Fruit fly (Drosophila melanogaster) whole organism, embryonic: Measurements from ENCODE around the gene Nct.

Experiments used
- Lhr ChIP-seq: fragments of 200-800 bp; sonication (Bioruptor generic); optimal IDR thresholded peaks from 3 replicates; lab custom pipeline; 2017; ENCODE audit warnings: mild to moderate bottlenecking, missing biosample characterization, missing genetic modification reagents, missing genetic modification characterization
- bbx ChIP-seq: fragments of 200-800 bp; sonication (Bioruptor generic); IDR thresholded peaks from 2 replicates; pipeline ENCODE4 v1.3.6; 2022; ENCODE audit warnings: missing biosample characterization, missing genetic modification characterization; ENCODE audit not compliant: partially characterized antibody

DNA sequence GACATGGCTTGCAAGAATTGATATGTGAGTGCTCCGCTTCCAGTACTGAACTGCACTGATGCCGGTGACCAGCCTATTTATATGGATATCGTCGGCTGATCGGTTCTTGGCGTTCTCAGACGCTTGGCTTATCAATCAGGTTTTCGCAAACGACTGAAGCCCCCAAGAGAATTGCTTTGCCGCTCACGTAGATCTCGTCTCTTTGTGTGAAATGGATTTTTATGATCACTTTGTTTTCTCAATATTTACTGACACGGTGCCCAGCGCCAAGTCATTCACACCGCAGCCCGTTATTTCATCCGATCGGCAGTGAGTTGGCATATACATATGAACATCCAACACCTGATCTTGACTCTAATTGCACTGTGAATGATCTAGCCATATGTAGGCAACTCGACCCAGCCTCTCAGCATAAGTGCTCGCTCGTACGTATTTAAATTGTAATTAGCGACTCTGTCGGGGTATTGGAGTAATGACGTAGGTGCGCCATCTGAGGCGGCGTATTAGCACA lies 9.0 kb downstream of the Nct start, which contains the start of gene CG13639:
- TF ChIP-seq Lhr, result no peak
- TF ChIP-seq bbx (GFP tag; lab: Robert Waterston, UW), result no peak
